Worm (Caenorhabditis elegans): ENCODE data around the gene ets-10.

DNA sequence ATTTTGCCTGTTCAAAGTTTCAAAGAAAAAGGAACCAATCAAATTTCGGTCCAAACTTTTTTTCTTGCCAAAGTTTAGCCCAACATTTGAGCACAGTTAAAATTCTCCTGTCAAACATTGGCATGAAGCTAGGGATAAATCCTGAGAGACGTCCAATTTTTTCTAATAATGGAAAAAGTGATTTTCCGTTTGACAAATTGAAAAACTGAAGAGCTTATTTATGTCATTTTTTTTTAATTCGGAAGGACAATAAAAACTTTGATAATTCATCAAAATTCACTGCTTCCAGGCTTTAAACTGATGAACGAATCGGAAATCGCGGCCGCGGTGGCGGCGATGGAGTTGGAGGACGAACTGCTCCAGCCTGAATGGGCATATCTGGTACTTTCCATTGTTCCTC, 36.6 kb downstream of the ets-10 start, which contains the start of gene dop-6:
- TF ChIP-seq scrt-1 (GFP tag; IDR thresholded peaks at IDR 0.05) (no peak), ceh-13 (GFP tag; optimal IDR thresholded peaks at IDR 0.05) (no peak), ets-7 (tag; optimal IDR thresholded peaks at IDR 0.05) (no peak), ama-1 (optimal IDR thresholded peaks at IDR 0.05) (no peak)

Data from whole organism, early embryonic.